Fruit fly (Drosophila melanogaster): Measurements from ENCODE around the gene CG11617.

CG11617 gene

dm6 chr2L:250507-251215 lies 43.6 kb upstream of the CG11617 start, which contains the start of gene kis (continued):
- peak; percentile 25 for TF ChIP-seq achi (GFP tag; optimal IDR thresholded peaks at IDR 0.05)

dm6 chr2L:249048-249825 lies 42.1 kb upstream of the CG11617 start:
- TF ChIP-seq eg (GFP tag; IDR thresholded peaks at IDR 0.05) (peak; percentile 64; the same call in 2 of the 3 replicates), CG8119 (GFP tag; IDR thresholded peaks at IDR 0.05) (peak; percentile 71), CG1621 (tag; optimal IDR thresholded peaks at IDR 0.05) (peak; percentile 9), CG11294 (GFP tag; IDR thresholded peaks at IDR 0.05) (peak; percentile 54; the same call in 1 of the 2 replicates), Hr39 (GFP tag; optimal IDR thresholded peaks at IDR 0.05) (peak; percentile 23), dac (GFP tag; optimal IDR thresholded peaks at IDR 0.05) (peak; percentile 61), fd85E (GFP tag; optimal IDR thresholded peaks at IDR 0.05) (no peak), dsx (GFP tag; optimal IDR thresholded peaks at IDR 0.05; ENCODE audit: poor library complexity, severe bottlenecking) (peak; percentile 23), fd59A (GFP tag; optimal IDR thresholded peaks at IDR 0.05) (peak; percentile 14), spab (GFP tag; optimal IDR thresholded peaks at IDR 0.05) (peak; percentile 35), vri (GFP tag; optimal IDR thresholded peaks at IDR 0.05) (no peak), CG8319 (GFP tag; optimal IDR thresholded peaks at IDR 0.05) (no peak), OdsH (GFP tag; optimal IDR thresholded peaks at IDR 0.05) (peak; percentile 75), Eip93F (GFP tag; optimal IDR thresholded peaks at IDR 0.05) (no peak), Sox15 (GFP tag; optimal IDR thresholded peaks at IDR 0.05) (no peak), Smox (GFP tag; optimal IDR thresholded peaks at IDR 0.05) (no peak), CG32006 (GFP tag; optimal IDR thresholded peaks at IDR 0.05) (peak; percentile 87), CG10631 (GFP tag; optimal IDR thresholded peaks at IDR 0.05) (peak; percentile 46), Eip75B (GFP tag; optimal IDR thresholded peaks at IDR 0.05) (peak; percentile 62), ss (GFP tag; optimal IDR thresholded peaks at IDR 0.05) (peak; percentile 68 to 76), CG6792 (GFP tag; optimal IDR thresholded peaks at IDR 0.05) (peak; percentile 6), Sox102F (GFP tag; optimal IDR thresholded peaks at IDR 0.05) (no peak), CG6808 (GFP tag; optimal IDR thresholded peaks at IDR 0.05) (peak; percentile 50), topi (GFP tag; optimal IDR thresholded peaks at IDR 0.05) (peak; percentile 28), net (GFP tag; optimal IDR thresholded peaks at IDR 0.05) (peak; percentile 63), Eip78C (GFP tag) (peak; percentile 91), CG31627 (GFP tag; optimal IDR thresholded peaks at IDR 0.05) (peak; percentile 36), Blimp-1 (GFP tag; optimal IDR thresholded peaks at IDR 0.05) (no peak), CG11902 (GFP tag; optimal IDR thresholded peaks at IDR 0.05) (no peak), svp (GFP tag) (peak; percentile 67), Hr4 (GFP tag; optimal IDR thresholded peaks at IDR 0.05) (peak; percentile 85), achi (GFP tag; optimal IDR thresholded peaks at IDR 0.05) (peak; percentile 68), CG10669 (GFP tag; optimal IDR thresholded peaks at IDR 0.05) (peak; percentile 57), esn (GFP tag; optimal IDR thresholded peaks at IDR 0.05) (peak; percentile 21), CG16779 (tag; optimal IDR thresholded peaks at IDR 0.05) (peak; percentile 54), Met (GFP tag; optimal IDR thresholded peaks at IDR 0.05) (peak; percentile 48), acj6 (GFP tag; optimal IDR thresholded peaks at IDR 0.05) (peak; percentile 61), Ets21C (GFP tag; optimal IDR thresholded peaks at IDR 0.05) (peak; percentile 34), Lpt (GFP tag; optimal IDR thresholded peaks at IDR 0.05) (peak; percentile 25), CG3919 (GFP tag; optimal IDR thresholded peaks at IDR 0.05) (peak; percentile 42), Ets96B (tag; optimal IDR thresholded peaks at IDR 0.05) (peak; percentile 48), salr (GFP tag; optimal IDR thresholded peaks at IDR 0.05) (peak; percentile 34 to 85), CG6276 (GFP tag; optimal IDR thresholded peaks at IDR 0.05) (peak; percentile 67), cyc (GFP tag; optimal IDR thresholded peaks at IDR 0.05) (peak; percentile 39), CG8632 (GFP tag; optimal IDR thresholded peaks at IDR 0.05) (peak; percentile 24), CG4318 (GFP tag; optimal IDR thresholded peaks at IDR 0.05) (peak; percentile 74)

Measured in whole organism, prepupa.